Fruit fly (Drosophila melanogaster) whole organism, embryonic: ENCODE data around the gene Eig71Ed.

Experiments used
- Adf1 ChIP-seq: fragments of 200-800 bp; sonication (Bioruptor generic); IDR thresholded peaks from 2 replicates; pipeline ENCODE4 v1.3.6; 2022; ENCODE audit warnings: missing biosample characterization, missing genetic modification characterization
- Aef1 ChIP-seq: fragments of 200-800 bp; sonication (Bioruptor generic); IDR thresholded peaks from 3 replicates; pipeline ENCODE4 v1.3.6; 2022; ENCODE audit warnings: missing biosample characterization, missing genetic modification characterization
- CG10147 ChIP-seq: fragments of 200-800 bp; sonication (Bioruptor generic); optimal IDR thresholded peaks from 2 replicates; lab custom pipeline; 2019; ENCODE audit warnings: missing biosample characterization, mild to moderate bottlenecking, missing genetic modification characterization, moderate library complexity
- CG10321 ChIP-seq: fragments of 200-800 bp; sonication (Bioruptor generic); IDR thresholded peaks from 2 replicates; pipeline ENCODE4 v1.3.6; 2022; ENCODE audit warnings: missing biosample characterization, missing genetic modification characterization
- CG10366 ChIP-seq: fragments of 200-800 bp; sonication (Bioruptor generic); IDR thresholded peaks from 2 replicates; pipeline ENCODE4 v1.3.6; 2022; ENCODE audit warnings: missing biosample characterization, missing genetic modification characterization
- CG11398 ChIP-seq: fragments of 200-800 bp; sonication (Bioruptor generic); optimal IDR thresholded peaks from 2 replicates; lab custom pipeline; 2016; ENCODE audit warnings: missing biosample characterization, missing genetic modification characterization
- CG11696 ChIP-seq: fragments of 200-800 bp; sonication (Bioruptor generic); IDR thresholded peaks from 2 replicates; pipeline ENCODE4 v1.3.6; 2022; ENCODE audit warnings: missing biosample characterization, missing genetic modification characterization
- CG12299 ChIP-seq: fragments of 200-800 bp; sonication (Bioruptor generic); optimal IDR thresholded peaks from 2 replicates; lab custom pipeline; 2018; ENCODE audit warnings: missing biosample characterization, mild to moderate bottlenecking, missing genetic modification characterization
- CG14014 ChIP-seq: fragments of 200-800 bp; sonication (Bioruptor generic); IDR thresholded peaks from 2 replicates; pipeline ENCODE4 v1.3.6; 2022; ENCODE audit warnings: missing biosample characterization, missing genetic modification characterization
- CG17359 ChIP-seq: fragments of 200-800 bp; sonication (Bioruptor generic); optimal IDR thresholded peaks from 3 replicates; lab custom pipeline; 2018; ENCODE audit warnings: missing biosample characterization, mild to moderate bottlenecking, missing genetic modification characterization, moderate library complexity
- CG1792 ChIP-seq: fragments of 200-800 bp; sonication (Bioruptor generic); optimal IDR thresholded peaks from 2 replicates; lab custom pipeline; 2016; ENCODE audit warnings: missing biosample characterization, missing genetic modification characterization
- CG18619 ChIP-seq: fragments of 200-800 bp; sonication (Bioruptor generic); optimal IDR thresholded peaks from 3 replicates; lab custom pipeline; 2017; ENCODE audit warnings: missing biosample characterization, mild to moderate bottlenecking, missing genetic modification characterization
- CG30020 ChIP-seq: fragments of 200-800 bp; optimal IDR thresholded peaks from 2 replicates; lab custom pipeline; 2019; ENCODE audit warnings: missing biosample characterization, mild to moderate bottlenecking, missing genetic modification characterization, moderate library complexity
- CG31224 ChIP-seq: fragments of 200-800 bp; sonication (Bioruptor generic); IDR thresholded peaks from 2 replicates; pipeline ENCODE4 v1.3.6; 2022; ENCODE audit warnings: missing biosample characterization, missing genetic modification characterization
- CG3838 ChIP-seq: fragments of 200-800 bp; sonication (Bioruptor generic); optimal IDR thresholded peaks from 3 replicates; lab custom pipeline; 2016; ENCODE audit warnings: missing biosample characterization, missing genetic modification characterization
- CG4707 ChIP-seq: fragments of 200-800 bp; sonication (Bioruptor generic); optimal IDR thresholded peaks from 2 replicates; lab custom pipeline; 2018; ENCODE audit warnings: missing biosample characterization, mild to moderate bottlenecking, missing genetic modification characterization, moderate library complexity
- CG4730 ChIP-seq: fragments of 200-800 bp; sonication (Bioruptor generic); IDR thresholded peaks from 2 replicates; pipeline ENCODE4 v1.3.6; 2022; ENCODE audit warnings: missing biosample characterization, missing genetic modification characterization
- CG6254 ChIP-seq: fragments of 200-800 bp; sonication (Bioruptor generic); optimal IDR thresholded peaks from 3 replicates; lab custom pipeline; 2017; ENCODE audit warnings: mild to moderate bottlenecking, missing biosample characterization, missing genetic modification reagents, missing genetic modification characterization
- CG6791 ChIP-seq: fragments of 200-800 bp; sonication (Bioruptor generic); IDR thresholded peaks from 3 replicates; pipeline ENCODE4 v1.3.6; 2022; ENCODE audit warnings: missing biosample characterization, missing genetic modification characterization; ENCODE audit not compliant: partially characterized antibody
- CG7556 ChIP-seq: fragments of 200-800 bp; sonication (Bioruptor generic); optimal IDR thresholded peaks from 2 replicates; lab custom pipeline; 2017; ENCODE audit warnings: missing biosample characterization, mild to moderate bottlenecking, missing genetic modification characterization
- CG9215 ChIP-seq: fragments of 200-800 bp; sonication (Bioruptor generic); IDR thresholded peaks from 2 replicates; pipeline ENCODE4 v1.3.6; 2022; ENCODE audit warnings: missing biosample characterization, missing genetic modification characterization
- CG9817 ChIP-seq: fragments of 200-800 bp; sonication (Bioruptor generic); optimal IDR thresholded peaks from 2 replicates; lab custom pipeline; 2018; ENCODE audit warnings: missing biosample characterization, mild to moderate bottlenecking, missing genetic modification characterization, moderate library complexity
- CG9932 ChIP-seq: fragments of 200-800 bp; sonication (Bioruptor generic); IDR thresholded peaks from 2 replicates; pipeline ENCODE4 v1.3.6; 2022; ENCODE audit warnings: missing biosample characterization, missing genetic modification characterization
- CrebB ChIP-seq: fragments of 200-800 bp; sonication (Bioruptor generic); optimal IDR thresholded peaks from 3 replicates; lab custom pipeline; 2018; ENCODE audit warnings: missing biosample characterization, mild to moderate bottlenecking, missing genetic modification characterization
- D19A ChIP-seq: fragments of 200-800 bp; optimal IDR thresholded peaks from 3 replicates; lab custom pipeline; 2019; ENCODE audit warnings: missing biosample characterization, mild to moderate bottlenecking, missing genetic modification characterization, moderate library complexity
- Ets65A ChIP-seq: fragments of 200-800 bp; sonication (Bioruptor generic); peaks from one replicate; lab custom pipeline; 2016; ENCODE audit warnings: missing biosample characterization, missing genetic modification characterization
- H2.0 ChIP-seq: fragments of 200-800 bp; sonication (Bioruptor generic); IDR thresholded peaks from 2 replicates; pipeline ENCODE4 v1.3.6; 2022; ENCODE audit warnings: missing biosample characterization, missing genetic modification characterization
- HLH3B ChIP-seq: fragments of 200-800 bp; sonication (Bioruptor generic); IDR thresholded peaks from 2 replicates; pipeline ENCODE4 v1.3.6; 2022; ENCODE audit warnings: missing biosample characterization, missing genetic modification characterization
- Lpt ChIP-seq: fragments of >200 bp; optimal IDR thresholded peaks from 2 replicates; lab custom pipeline; 2018; ENCODE audit warnings: missing biosample characterization, missing genetic modification characterization
- MBD-R2 ChIP-seq: fragments of 200-800 bp; sonication (Bioruptor generic); IDR thresholded peaks from 2 replicates; pipeline ENCODE4 v1.3.6; 2022; ENCODE audit warnings: missing biosample characterization, missing genetic modification characterization
- NfI ChIP-seq: fragments of 200-800 bp; sonication (Bioruptor generic); optimal IDR thresholded peaks from 3 replicates; lab custom pipeline; 2018; ENCODE audit warnings: missing biosample characterization, mild to moderate bottlenecking, missing genetic modification characterization, moderate library complexity
- Pdp1 ChIP-seq, 2 experiments: fragments of 200-800 bp; sonication (Bioruptor generic); optimal IDR thresholded peaks; 3 replicates each; lab custom pipeline; 2016; ENCODE audit warnings: missing biosample characterization in 2 of 2, missing genetic modification characterization in 2 of 2, mild to moderate bottlenecking in 1 of 2, moderate library complexity in 1 of 2
- Xrp1 ChIP-seq: fragments of 200-800 bp; sonication (Bioruptor generic); IDR thresholded peaks from 2 replicates; pipeline ENCODE4 v1.3.6; 2022; ENCODE audit warnings: missing biosample characterization, missing genetic modification characterization
- ab ChIP-seq: fragments of 200-800 bp; sonication (Bioruptor generic); optimal IDR thresholded peaks from 2 replicates; lab custom pipeline; 2016; ENCODE audit warnings: missing biosample characterization, missing genetic modification characterization
- bab2 ChIP-seq: fragments of 200-800 bp; sonication (Bioruptor generic); optimal IDR thresholded peaks from 2 replicates; lab custom pipeline; 2016; ENCODE audit warnings: missing biosample characterization, missing genetic modification characterization
- chn ChIP-seq: fragments of 200-800 bp; sonication (Bioruptor generic); optimal IDR thresholded peaks from 2 replicates; lab custom pipeline; 2016; ENCODE audit warnings: missing biosample characterization, missing genetic modification characterization
- en ChIP-seq: fragments of 200-800 bp; sonication (Bioruptor generic); optimal IDR thresholded peaks from 2 replicates; lab custom pipeline; 2016; ENCODE audit warnings: missing biosample characterization, missing genetic modification characterization
- gfzf ChIP-seq: fragments of 200-800 bp; sonication (Bioruptor generic); optimal IDR thresholded peaks from 2 replicates; lab custom pipeline; 2016; ENCODE audit warnings: missing biosample characterization, mild to moderate bottlenecking, missing genetic modification characterization, moderate library complexity
- lab ChIP-seq: fragments of 200-800 bp; sonication (Bioruptor generic); optimal IDR thresholded peaks from 3 replicates; lab custom pipeline; 2017; ENCODE audit warnings: missing biosample characterization, missing genetic modification characterization, mild to moderate bottlenecking, moderate library complexity, missing genetic modification reagents
- oc ChIP-seq: fragments of 200-800 bp; sonication (Bioruptor generic); optimal IDR thresholded peaks from 2 replicates; lab custom pipeline; 2018; ENCODE audit warnings: missing biosample characterization, mild to moderate bottlenecking, missing genetic modification characterization, moderate library complexity
- prd ChIP-seq, 3 experiments: fragments of >200 bp in 2 of 3; fragments of 200-800 bp in 1 of 3; sonication (Bioruptor generic) in 1 of 3; optimal IDR thresholded peaks in 2 of 3; IDR thresholded peaks in 1 of 3; 2 replicates in 2 of 3; 3 replicates in 1 of 3; pipeline versions ENCODE4 v1.3.6 to Lab custom; 2017 to 2022; ENCODE audit warnings: missing biosample characterization in 1 of 3, missing genetic modification characterization in 1 of 3
- ranshi ChIP-seq: fragments of 200-800 bp; sonication (Bioruptor generic); IDR thresholded peaks from 2 replicates; pipeline ENCODE4 v1.3.6; 2022; ENCODE audit warnings: missing biosample characterization, missing genetic modification characterization
- sc ChIP-seq, 3 experiments: fragments of >200 bp in 2 of 3; fragments of 200-800 bp in 1 of 3; sonication (Bioruptor generic) in 1 of 3; optimal IDR thresholded peaks; 2 replicates in 2 of 3; 3 replicates in 1 of 3; lab custom pipeline; 2017; ENCODE audit warnings: mild to moderate bottlenecking in 1 of 3, missing biosample characterization in 1 of 3, missing genetic modification characterization in 1 of 3, missing genetic modification reagents in 1 of 3
- sd ChIP-seq: fragments of 200-800 bp; sonication (Bioruptor generic); optimal IDR thresholded peaks from 3 replicates; lab custom pipeline; 2018; ENCODE audit warnings: missing biosample characterization, mild to moderate bottlenecking, missing genetic modification characterization, moderate library complexity
- sug ChIP-seq: fragments of 200-800 bp; optimal IDR thresholded peaks from 2 replicates; lab custom pipeline; 2019; ENCODE audit warnings: missing biosample characterization, mild to moderate bottlenecking, missing genetic modification characterization, moderate library complexity
- tll ChIP-seq, 2 experiments: fragments of 200-800 bp in 1 of 2; fragments of >200 bp in 1 of 2; sonication (Bioruptor generic) in 1 of 2; optimal IDR thresholded peaks; 2 replicates each; lab custom pipeline; 2017 to 2019; ENCODE audit warnings: missing biosample characterization in 2 of 2, missing genetic modification characterization in 2 of 2, mild to moderate bottlenecking in 1 of 2, moderate library complexity in 1 of 2
- wdn ChIP-seq: fragments of 200-800 bp; sonication (Bioruptor generic); IDR thresholded peaks from 2 replicates; pipeline ENCODE4 v1.3.6; 2022; ENCODE audit warnings: missing biosample characterization, missing genetic modification characterization
- wek ChIP-seq: fragments of 200-800 bp; sonication (Bioruptor generic); optimal IDR thresholded peaks from 3 replicates; lab custom pipeline; 2018; ENCODE audit warnings: missing biosample characterization, mild to moderate bottlenecking, missing genetic modification characterization, moderate library complexity

Eig71Ed gene

DNA sequence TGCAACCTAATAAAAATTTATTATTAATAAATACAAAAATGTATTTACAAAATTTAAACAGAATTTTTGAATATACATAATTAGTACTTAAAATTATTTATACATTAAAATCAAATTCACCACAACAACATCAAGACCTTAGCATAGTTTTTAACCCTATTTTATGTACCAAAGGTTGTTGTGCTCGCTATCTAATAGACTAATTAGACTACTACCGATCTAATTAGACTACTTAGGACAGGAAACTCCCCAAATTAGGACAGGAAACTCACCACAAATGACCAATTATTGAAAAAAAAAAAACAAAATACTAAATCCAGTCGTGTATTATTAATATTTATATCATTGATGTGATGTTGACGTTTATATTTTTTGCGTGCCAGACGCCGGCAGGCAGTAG, 15.4 kb upstream of the Eig71Ed start (continued):
- TF ChIP-seq bab2 (GFP tag; lab: Kevin White, UChicago) (no peak), MBD-R2 (GFP tag; lab: Robert Waterston, UW) (no peak), HLH3B (GFP tag; lab: Robert Waterston, UW) (no peak), prd (optimal IDR thresholded peaks at IDR 0.05; lab: Kevin White, UChicago) (no peak), prd (GFP tag; IDR thresholded peaks at IDR 0.05; lab: Robert Waterston, UW) (no peak), Adf1 (no peak), CrebB (tag; lab: Kevin White, UChicago) (no peak), Aef1 (GFP tag; lab: Robert Waterston, UW) (no peak), CG10366 (no peak), H2.0 (GFP tag; lab: Robert Waterston, UW) (no peak), ranshi (GFP tag; lab: Robert Waterston, UW) (no peak), CG7556 (GFP tag; lab: Kevin White, UChicago) (no peak), en (GFP tag; lab: Kevin White, UChicago) (no peak), Lpt (GFP tag; lab: Kevin White, UChicago) (no peak), CG6254 (GFP tag; lab: Kevin White, UChicago) (no peak), lab (GFP tag; lab: Kevin White, UChicago) (no peak), tll (GFP tag; optimal IDR thresholded peaks at IDR 0.05; lab: Kevin White, UChicago) (no peak), CG9932 (GFP tag; lab: Robert Waterston, UW) (no peak), gfzf (GFP tag; lab: Kevin White, UChicago) (peak; percentile 44), CG17359 (tag; lab: Kevin White, UChicago) (no peak), NfI (GFP tag; lab: Kevin White, UChicago) (peak; percentile 23), CG10147 (GFP tag; lab: Kevin White, UChicago) (no peak)

DNA sequence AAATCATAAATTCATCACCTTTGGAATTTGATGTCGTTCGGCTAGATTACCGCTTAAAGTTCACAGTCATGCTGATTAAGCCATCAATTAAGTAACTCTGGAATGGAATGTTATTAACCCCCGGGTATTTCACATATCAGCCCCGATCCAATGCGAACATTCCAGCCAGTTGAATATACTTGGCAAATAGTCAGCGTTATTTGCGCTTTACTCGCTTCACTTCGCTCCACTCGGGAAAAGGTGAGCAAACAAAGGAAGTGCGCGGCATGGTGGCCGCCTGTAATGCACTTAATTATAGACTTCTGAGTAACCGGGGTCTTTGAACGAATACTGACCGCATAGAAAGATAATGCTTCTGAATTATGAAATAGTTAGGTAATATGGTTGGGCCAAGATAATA, 14.7 kb upstream of the Eig71Ed start:
- peak; percentile 28 for TF ChIP-seq wek
- no peak for TF ChIP-seq wdn (GFP tag; lab: Robert Waterston, UW)
- TF ChIP-seq sd (tag; lab: Kevin White, UChicago) = peak; percentile 17
- TF ChIP-seq CG1792 = no peak
- peak; percentile 39 for TF ChIP-seq Xrp1
- peak; percentile 52 for TF ChIP-seq Ets65A (GFP tag; lab: Kevin White, UChicago)

DNA sequence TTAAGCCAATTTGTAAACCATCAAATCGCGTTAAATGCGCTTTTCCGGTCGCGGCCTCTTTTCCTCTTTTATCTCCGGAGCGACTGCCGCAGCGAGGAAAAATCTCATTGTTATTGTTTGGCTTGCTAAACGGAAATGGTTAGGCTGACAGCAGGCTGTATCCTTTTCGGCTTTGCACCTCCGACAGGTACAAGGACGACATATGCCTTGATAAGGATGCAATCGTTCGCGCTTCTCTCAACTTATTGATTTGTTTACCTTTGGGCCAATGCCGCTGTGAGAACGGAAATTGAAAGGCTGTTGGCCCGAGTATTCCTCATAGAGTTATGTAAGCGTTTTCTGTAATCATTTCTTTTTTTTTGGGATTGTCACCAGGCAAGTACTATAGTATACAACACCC, 13.8 kb upstream of the Eig71Ed start:
- TF ChIP-seq CG31224 (no peak), CG10321 (GFP tag; lab: Robert Waterston, UW) (no peak), ab (GFP tag; lab: Kevin White, UChicago) (no peak), CG12299 (tag; lab: Kevin White, UChicago) (no peak), CG3838 (GFP tag; lab: Kevin White, UChicago) (no peak), CG9215 (GFP tag; lab: Robert Waterston, UW) (no peak), tll (GFP tag; optimal IDR thresholded peaks at IDR 0.05; lab: Kevin White, UChicago) (peak in 1 of 2 experiments; percentile 81), chn (GFP tag; lab: Kevin White, UChicago) (no peak), D19A (tag; lab: Kevin White, UChicago) (no peak), CG18619 (no peak), sug (tag; lab: Kevin White, UChicago) (no peak), CG11696 (0 out of 2 replicates have a peak, but pooled peaks have one; percentile 8), CG6791 (GFP tag; lab: Robert Waterston, UW) (0 out of 3 replicates have a peak, but pooled peaks have one; percentile 4), CG11398 (GFP tag; lab: Kevin White, UChicago) (no peak), sc (optimal IDR thresholded peaks at IDR 0.05; lab: Kevin White, UChicago) (no peak), sc (GFP tag; optimal IDR thresholded peaks at IDR 0.05; lab: Kevin White, UChicago) (no peak), MBD-R2 (GFP tag; lab: Robert Waterston, UW) (no peak), oc (tag; lab: Kevin White, UChicago) (peak; percentile 39), CG14014 (GFP tag; lab: Robert Waterston, UW) (no peak), CG10147 (GFP tag; lab: Kevin White, UChicago) (no peak), CG4730 (GFP tag; lab: Robert Waterston, UW) (no peak), CG4707 (no peak), CG9817 (tag; lab: Kevin White, UChicago) (no peak), CG30020 (tag; lab: Kevin White, UChicago) (no peak), Pdp1 (GFP tag; optimal IDR thresholded peaks at IDR 0.05; lab: Kevin White, UChicago) (peak in 1 of 2 experiments; percentile 64)
